Worm (Caenorhabditis elegans) whole organism, young adult: ENCODE results near the gene Y48B6A.1.

Source experiments
- B0019.2 ChIP-seq: fragments of 200-800 bp; sonication (Bioruptor generic); conservative IDR thresholded peaks from 2 replicates; pipeline ENCODE4 v1.3.6; 2022; ENCODE audit warnings: missing genetic modification reagents, missing genetic modification characterization, missing compliant biosample characterization
- B0261.1 ChIP-seq: sonication (generic microtip); optimal IDR thresholded peaks from 2 replicates; lab custom pipeline; 2016; ENCODE audit warnings: mild to moderate bottlenecking, missing genetic modification characterization, moderate library complexity, missing compliant biosample characterization
- C06A6.2 ChIP-seq: fragments of 200-800 bp; sonication (Bioruptor generic); conservative IDR thresholded peaks from 2 replicates; pipeline ENCODE4 v1.3.6; 2022; ENCODE audit warnings: missing genetic modification characterization, missing compliant biosample characterization
- D2030.7 ChIP-seq: fragments of 200-800 bp; sonication (Bioruptor generic); IDR thresholded peaks from 2 replicates; pipeline ENCODE4 v1.3.6; 2022; ENCODE audit warnings: missing genetic modification reagents, missing genetic modification characterization, missing compliant biosample characterization
- F33H1.4 ChIP-seq: fragments of 200-800 bp; sonication (Bioruptor generic); IDR thresholded peaks from 2 replicates; pipeline ENCODE4 v1.3.6; 2022; ENCODE audit warnings: missing genetic modification reagents, missing genetic modification characterization, missing compliant biosample characterization
- T07F8.4 ChIP-seq: sonication (generic microtip); optimal IDR thresholded peaks from 2 replicates; lab custom pipeline; 2016; ENCODE audit warnings: mild to moderate bottlenecking, missing genetic modification characterization, moderate library complexity, missing compliant biosample characterization
- T26A5.8 ChIP-seq: sonication (generic microtip); optimal IDR thresholded peaks from 2 replicates; lab custom pipeline; 2016; ENCODE audit warnings: missing genetic modification characterization, missing compliant biosample characterization
- Y56A3A.18 ChIP-seq: fragments of 200-800 bp; sonication (Bioruptor generic); IDR thresholded peaks from 2 replicates; pipeline ENCODE4 v1.3.6; 2022; ENCODE audit warnings: missing genetic modification reagents, missing genetic modification characterization, missing compliant biosample characterization
- akir-1 ChIP-seq: fragments of 200-800 bp; sonication (Bioruptor generic); optimal IDR thresholded peaks from 2 replicates; lab custom pipeline; 2018; ENCODE audit warnings: mild to moderate bottlenecking, missing genetic modification characterization, moderate library complexity, missing compliant biosample characterization
- ama-1 ChIP-seq, 3 experiments: fragments of 150-350 bp in 1 of 3; sonication (generic microtip) in 2 of 3; optimal IDR thresholded peaks; 2 replicates each; lab custom pipeline; 2014 to 2018; ENCODE audit warnings: missing biosample characterization in 2 of 3, missing genetic modification characterization in 2 of 3, missing genetic modification reagents in 2 of 3
- aptf-3 ChIP-seq: fragments of 200-800 bp; sonication (Bioruptor generic); IDR thresholded peaks from 2 replicates; pipeline ENCODE4 v1.3.6; 2022; ENCODE audit warnings: missing genetic modification characterization, missing compliant biosample characterization
- bed-1 ChIP-seq: fragments of 200-800 bp; sonication (Bioruptor generic); IDR thresholded peaks from 2 replicates; pipeline ENCODE4 v1.3.6; 2022; ENCODE audit warnings: missing genetic modification reagents, missing genetic modification characterization, missing compliant biosample characterization
- cebp-2 ChIP-seq: fragments of 200-800 bp; sonication (Bioruptor generic); IDR thresholded peaks from 2 replicates; pipeline ENCODE4 v1.3.6; 2022; ENCODE audit warnings: missing genetic modification characterization, missing compliant biosample characterization
- ceh-58 ChIP-seq: fragments of 200-800 bp; sonication (Bioruptor generic); IDR thresholded peaks from 2 replicates; pipeline ENCODE4 v1.3.6; 2022; ENCODE audit warnings: missing genetic modification characterization, missing compliant biosample characterization
- ceh-79 ChIP-seq: sonication (generic microtip); optimal IDR thresholded peaks from 2 replicates; lab custom pipeline; 2017; ENCODE audit warnings: mild to moderate bottlenecking, missing genetic modification characterization, missing compliant biosample characterization
- chd-7 ChIP-seq: sonication (generic microtip); optimal IDR thresholded peaks from 2 replicates; lab custom pipeline; 2016; ENCODE audit warnings: mild to moderate bottlenecking, missing genetic modification characterization, moderate library complexity, missing compliant biosample characterization
- dpl-1 ChIP-seq: fragments of 150-350 bp; optimal IDR thresholded peaks from 2 replicates; lab custom pipeline; 2014; ENCODE audit warnings: missing biosample characterization, missing genetic modification reagents, missing genetic modification characterization
- fkh-3 ChIP-seq: sonication (generic microtip); optimal IDR thresholded peaks from 2 replicates; lab custom pipeline; 2016; ENCODE audit warnings: mild to moderate bottlenecking, missing genetic modification characterization, missing compliant biosample characterization
- hmg-1.2 ChIP-seq: fragments of 200-800 bp; sonication (Bioruptor generic); IDR thresholded peaks from 2 replicates; pipeline ENCODE4 v1.3.6; 2022; ENCODE audit warnings: missing genetic modification reagents, missing genetic modification characterization, missing compliant biosample characterization
- hmg-20 ChIP-seq: fragments of 200-800 bp; sonication (Bioruptor generic); IDR thresholded peaks from 2 replicates; pipeline ENCODE4 v1.3.6; 2022; ENCODE audit warnings: missing genetic modification reagents, missing genetic modification characterization, missing compliant biosample characterization
- hrde-1 ChIP-seq: sonication (generic microtip); optimal IDR thresholded peaks from 2 replicates; lab custom pipeline; 2016; ENCODE audit warnings: missing genetic modification characterization, mild to moderate bottlenecking, missing compliant biosample characterization, moderate library complexity, missing genotype, missing genetic modification reagents, borderline replicate concordance
- hsf-1 ChIP-seq: fragments of 200-800 bp; sonication (Bioruptor generic); IDR thresholded peaks from 2 replicates; pipeline ENCODE4 v1.3.6; 2022; ENCODE audit warnings: missing genetic modification reagents, missing genetic modification characterization, missing compliant biosample characterization
- let-607 ChIP-seq, 2 experiments: fragments of 200-800 bp in 1 of 2; sonication (Bioruptor generic) in 1 of 2; sonication (generic microtip) in 1 of 2; optimal IDR thresholded peaks; 2 replicates each; lab custom pipeline; 2016 to 2018; ENCODE audit warnings: mild to moderate bottlenecking in 2 of 2, missing compliant biosample characterization in 2 of 2, missing genetic modification characterization in 2 of 2, moderate library complexity in 2 of 2, missing genotype in 1 of 2
- lin-26 ChIP-seq: fragments of 200-800 bp; sonication (Bioruptor generic); IDR thresholded peaks from 2 replicates; pipeline ENCODE4 v1.3.6; 2022; ENCODE audit warnings: missing genetic modification reagents, missing genetic modification characterization, missing compliant biosample characterization
- lin-40 ChIP-seq: sonication (generic microtip); optimal IDR thresholded peaks from 2 replicates; lab custom pipeline; 2016; ENCODE audit warnings: missing genetic modification characterization, mild to moderate bottlenecking, missing compliant biosample characterization, missing genotype, missing genetic modification reagents
- mcd-1 ChIP-seq: fragments of 200-800 bp; sonication (Bioruptor generic); IDR thresholded peaks from 2 replicates; pipeline ENCODE4 v1.3.6; 2022; ENCODE audit warnings: missing genetic modification reagents, missing genetic modification characterization, missing compliant biosample characterization
- mes-4 ChIP-seq: sonication (generic microtip); optimal IDR thresholded peaks from 2 replicates; lab custom pipeline; 2016; ENCODE audit warnings: missing genotype, missing genetic modification characterization, missing compliant biosample characterization
- mxl-1 ChIP-seq: sonication (generic microtip); optimal IDR thresholded peaks from 2 replicates; lab custom pipeline; 2016; ENCODE audit warnings: missing genetic modification characterization, missing compliant biosample characterization
- nhr-179 ChIP-seq: sonication (generic microtip); optimal IDR thresholded peaks from 2 replicates; lab custom pipeline; 2016; ENCODE audit warnings: mild to moderate bottlenecking, missing genetic modification characterization, missing compliant biosample characterization
- nhr-80 ChIP-seq: sonication (generic microtip); optimal IDR thresholded peaks from 2 replicates; lab custom pipeline; 2016; ENCODE audit warnings: missing genetic modification characterization, missing compliant biosample characterization
- pha-4 ChIP-seq: fragments of 150-350 bp; sonication (generic microtip); optimal IDR thresholded peaks from 2 replicates; lab custom pipeline; 2014; ENCODE audit warnings: missing biosample characterization, missing genetic modification reagents, missing genetic modification characterization
- snpc-1.1 ChIP-seq: sonication (generic microtip); optimal IDR thresholded peaks from 2 replicates; lab custom pipeline; 2017; ENCODE audit warnings: missing genetic modification characterization, mild to moderate bottlenecking, missing compliant biosample characterization, antibody characterized with exemption, moderate library complexity, missing genotype, missing genetic modification reagents; ENCODE audit not compliant: insufficient read depth
- snpc-3.4 ChIP-seq: sonication (generic microtip); optimal IDR thresholded peaks from 2 replicates; lab custom pipeline; 2017; ENCODE audit warnings: missing genetic modification characterization, mild to moderate bottlenecking, missing compliant biosample characterization, antibody characterized with exemption, moderate library complexity, missing genotype, missing genetic modification reagents
- snpc-4 ChIP-seq, 5 experiments: fragments of 150-350 bp in 1 of 5; sonication (generic microtip) in 4 of 5; optimal IDR thresholded peaks; 2 replicates each; lab custom pipeline; 2014 to 2018; ENCODE audit warnings: missing genetic modification characterization in 5 of 5, missing biosample characterization in 3 of 5, antibody characterized with exemption in 2 of 5, mild to moderate bottlenecking in 2 of 5, missing compliant biosample characterization in 2 of 5, missing genotype in 2 of 5, moderate library complexity in 2 of 5, missing genetic modification reagents in 1 of 5
- tbx-9 ChIP-seq: sonication (generic microtip); optimal IDR thresholded peaks from 2 replicates; lab custom pipeline; 2016; ENCODE audit warnings: borderline replicate concordance, missing genetic modification characterization, inconsistent platforms, missing compliant biosample characterization
- tlf-1 ChIP-seq: fragments of 200-800 bp; sonication (Bioruptor generic); optimal IDR thresholded peaks from 2 replicates; lab custom pipeline; 2018; ENCODE audit warnings: mild to moderate bottlenecking, missing genetic modification characterization, missing compliant biosample characterization
- unc-130 ChIP-seq: sonication (generic microtip); optimal IDR thresholded peaks from 2 replicates; lab custom pipeline; 2016; ENCODE audit warnings: missing genetic modification reagents, missing genetic modification characterization, missing compliant biosample characterization
- unc-62 ChIP-seq: fragments of 150-350 bp; optimal IDR thresholded peaks from 2 replicates; lab custom pipeline; 2014; ENCODE audit warnings: missing biosample characterization, missing genetic modification reagents, missing genetic modification characterization
- zfh-2 ChIP-seq: fragments of 200-800 bp; sonication (Bioruptor generic); conservative IDR thresholded peaks from 2 replicates; pipeline ENCODE4 v1.3.6; 2022; ENCODE audit warnings: missing genetic modification reagents, missing genetic modification characterization, missing compliant biosample characterization
- ztf-22 ChIP-seq: fragments of 200-800 bp; sonication (Bioruptor generic); optimal IDR thresholded peaks from 2 replicates; lab custom pipeline; 2018; ENCODE audit warnings: mild to moderate bottlenecking, missing genetic modification characterization, moderate library complexity, missing compliant biosample characterization
- ztf-28 ChIP-seq: fragments of 200-800 bp; sonication (Bioruptor generic); IDR thresholded peaks from 2 replicates; pipeline ENCODE4 v1.3.6; 2022; ENCODE audit warnings: missing genetic modification reagents, missing genetic modification characterization, missing compliant biosample characterization
- ztf-3 ChIP-seq: fragments of 200-800 bp; sonication (Bioruptor generic); optimal IDR thresholded peaks from 2 replicates; lab custom pipeline; 2018; ENCODE audit warnings: mild to moderate bottlenecking, missing genetic modification characterization, missing compliant biosample characterization
- ztf-6 ChIP-seq: fragments of 200-800 bp; sonication (Bioruptor generic); IDR thresholded peaks from 2 replicates; pipeline ENCODE4 v1.3.6; 2022; ENCODE audit warnings: missing genetic modification reagents, missing genetic modification characterization, missing compliant biosample characterization

The Y48B6A.1 gene

ce11 chrII:14165430-14165929 is 11.3 kb upstream of the Y48B6A.1 start (continued):
- TF ChIP-seq tlf-1 (GFP tag; lab: Kevin White, UChicago) (no peak), zfh-2 (GFP tag; lab: Robert Waterston, UW) (peak; percentile 78)
- TF ChIP-seq, all 124 proteins: peak for 3

- no peak for TF ChIP-seq mxl-1 (tag; lab: Kevin White, UChicago)
- peak; percentile 79 for TF ChIP-seq Y56A3A.18
- no peak for TF ChIP-seq B0019.2 (GFP tag; lab: Robert Waterston, UW)
- TF ChIP-seq C06A6.2: no peak
- TF ChIP-seq hmg-20 (GFP tag; lab: Robert Waterston, UW): peak; percentile 76
- peak; percentile 17 for TF ChIP-seq tbx-9
- 0 out of 2 replicates have a peak, but pooled peaks have one; percentile 12 for TF ChIP-seq ceh-58 (GFP tag; lab: Robert Waterston, UW)
- no peak for TF ChIP-seq lin-40 (tag; lab: Kevin White, UChicago)
- no peak for TF ChIP-seq pha-4
- TF ChIP-seq mes-4: no peak
- TF ChIP-seq dpl-1: no peak
- TF ChIP-seq B0261.1 (tag; lab: Kevin White, UChicago): no peak
- peak; percentile 39 for TF ChIP-seq hmg-1.2
- peak; percentile 94 for TF ChIP-seq hrde-1 (tag; lab: Kevin White, UChicago)
- TF ChIP-seq cebp-2 (GFP tag; lab: Robert Waterston, UW): peak; percentile 89
- TF ChIP-seq fkh-3 (tag; lab: Kevin White, UChicago): peak; percentile 79
- no peak for TF ChIP-seq nhr-179 (tag; lab: Kevin White, UChicago)
- TF ChIP-seq akir-1: no peak
- TF ChIP-seq ztf-28 (GFP tag; lab: Robert Waterston, UW): no peak
- peak; percentile 77; the same call in 1 of the 2 replicates for TF ChIP-seq lin-26 (GFP tag; lab: Robert Waterston, UW)
- TF ChIP-seq F33H1.4 (GFP tag; lab: Robert Waterston, UW): peak; percentile 38
- no peak for TF ChIP-seq unc-62 (GFP tag; lab: Kevin White, UChicago)
- TF ChIP-seq ama-1 (optimal IDR thresholded peaks at IDR 0.05; lab: Kevin White, UChicago): no peak
- TF ChIP-seq ama-1 (GFP tag; optimal IDR thresholded peaks at IDR 0.05; lab: Kevin White, UChicago): peak in 1 of 2 experiments; percentile 62
- TF ChIP-seq snpc-4 (GFP tag; optimal IDR thresholded peaks at IDR 0.05; lab: Kevin White, UChicago): peak; percentile 41
- peak in 2 of 4 experiments; percentile 11 to 54 for TF ChIP-seq snpc-4 (tag; optimal IDR thresholded peaks at IDR 0.05; lab: Kevin White, UChicago)
- no peak for TF ChIP-seq T07F8.4
- peak; percentile 84 for TF ChIP-seq unc-130 (GFP tag; lab: Kevin White, UChicago)
- no peak for TF ChIP-seq ztf-3 (GFP tag; lab: Kevin White, UChicago)
- TF ChIP-seq ztf-22 (GFP tag; lab: Kevin White, UChicago): no peak
- TF ChIP-seq snpc-1.1 (tag; lab: Kevin White, UChicago): peak; percentile 77
- TF ChIP-seq mcd-1 (GFP tag; lab: Robert Waterston, UW): peak; percentile 75
- TF ChIP-seq ztf-6 (GFP tag; lab: Robert Waterston, UW): no peak
- peak; percentile 73; the same call in 1 of the 2 replicates for TF ChIP-seq bed-1
- peak; percentile 84 for TF ChIP-seq snpc-3.4 (tag; lab: Kevin White, UChicago)
- peak; percentile 72 for TF ChIP-seq tlf-1 (GFP tag; lab: Kevin White, UChicago)
- peak; percentile 71 for TF ChIP-seq T26A5.8 (tag; lab: Kevin White, UChicago)
- TF ChIP-seq let-607 (tag; optimal IDR thresholded peaks at IDR 0.05; lab: Kevin White, UChicago): no peak
- TF ChIP-seq D2030.7 (GFP tag; lab: Robert Waterston, UW): peak; percentile 64; the same call in 1 of the 2 replicates
- peak; percentile 82 for TF ChIP-seq chd-7 (tag; lab: Kevin White, UChicago)
- TF ChIP-seq nhr-80: no peak
- peak; percentile 87 for TF ChIP-seq hsf-1 (GFP tag; lab: Robert Waterston, UW)
- TF ChIP-seq aptf-3 (GFP tag; lab: Robert Waterston, UW): peak; percentile 83; the same call in 1 of the 2 replicates
- peak; percentile 35 for TF ChIP-seq ceh-79
Measured at ce11 chrII:14155259-14156023, 1.3 kb upstream of the Y48B6A.1 start, which contains the start of the genes rpl-43 and xrn-2. rpl-43 (plus strand) TSS chrII:14155294. xrn-2 (plus strand) TSS chrII:14155768.
